Worm (Caenorhabditis elegans): ENCODE results near the gene T13G4.1.

T13G4.1 gene

DNA sequence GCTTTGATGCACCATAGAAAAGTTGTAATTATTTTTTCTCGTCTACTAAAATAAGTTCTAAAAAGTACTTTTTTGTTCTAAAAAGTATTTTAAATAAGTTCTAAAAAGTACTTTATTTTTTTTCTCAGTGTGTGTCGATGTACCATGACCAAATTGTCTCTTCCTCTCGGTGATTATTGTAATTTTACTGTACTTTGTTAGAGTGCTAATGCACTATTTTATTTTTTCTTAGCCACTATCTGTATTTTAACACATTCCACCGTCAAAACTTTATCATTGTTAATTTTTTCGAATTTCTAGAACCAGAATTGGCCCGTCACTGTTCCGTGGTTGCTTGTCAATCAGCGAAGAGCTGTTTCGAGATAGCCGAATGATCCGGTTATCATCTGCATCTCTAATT, 13.0 kb upstream of the T13G4.1 start, which contains the start of gene hot-8:
Gene hot-8, plus strand, starts transcription at position 301 of the 400 bp plus-strand sequence.
- TF ChIP-seq sea-1 (GFP tag; conservative IDR thresholded peaks at IDR 0.05): no peak
- TF ChIP-seq tra-4 (tag; optimal IDR thresholded peaks at IDR 0.05): no peak
- TF ChIP-seq scrt-1 (GFP tag; IDR thresholded peaks at IDR 0.05): no peak
- no peak for TF ChIP-seq hmg-4 (GFP tag; optimal IDR thresholded peaks at IDR 0.05)
- TF ChIP-seq hnd-1 (tag; optimal IDR thresholded peaks at IDR 0.05): no peak
- TF ChIP-seq pes-1 (GFP tag; IDR thresholded peaks at IDR 0.05): no peak
- no peak for TF ChIP-seq B0310.2 (tag; optimal IDR thresholded peaks at IDR 0.05)
- TF ChIP-seq flt-1 (GFP tag; IDR thresholded peaks at IDR 0.05): no peak
- no peak for TF ChIP-seq ama-1 (optimal IDR thresholded peaks at IDR 0.05)
- TF ChIP-seq ets-7 (tag; optimal IDR thresholded peaks at IDR 0.05): no peak
- no peak for TF ChIP-seq ceh-13 (GFP tag; optimal IDR thresholded peaks at IDR 0.05)
- TF ChIP-seq F13C5.2 (tag; optimal IDR thresholded peaks at IDR 0.05): no peak

DNA sequence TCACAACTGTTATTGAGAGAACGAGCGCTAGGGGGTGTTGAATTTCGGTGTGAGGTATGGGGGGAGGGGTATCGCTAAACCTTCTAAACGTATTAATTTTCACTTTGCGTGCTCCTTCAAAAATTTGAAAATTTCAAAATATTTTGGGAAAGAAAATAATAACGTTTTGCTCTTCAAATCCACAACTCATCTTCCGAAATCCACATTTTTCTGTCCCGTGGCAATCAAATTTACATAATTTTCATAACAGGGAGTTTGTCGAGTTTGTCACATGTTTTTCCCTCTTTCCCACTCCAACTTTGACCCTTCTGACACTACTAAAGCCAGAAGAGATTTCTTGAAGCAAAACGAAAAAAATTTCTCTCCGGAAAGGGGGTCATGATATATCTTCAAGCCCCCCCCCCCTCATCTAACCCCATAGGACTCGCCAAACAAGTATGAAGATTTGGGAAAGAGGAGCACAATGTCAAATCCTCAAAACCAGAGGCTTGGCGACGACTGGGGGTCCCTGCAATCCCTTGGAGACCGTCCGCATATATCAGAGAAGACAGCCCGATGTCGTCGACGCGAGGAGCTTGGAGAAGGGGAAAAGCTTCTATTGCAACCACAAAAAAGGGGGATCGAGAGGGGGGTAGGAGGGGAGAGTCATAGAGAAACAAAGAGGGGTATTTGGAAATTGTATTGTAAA, 11.5 kb upstream of the T13G4.1 start:
- TF ChIP-seq sea-1 (GFP tag; conservative IDR thresholded peaks at IDR 0.05) (no peak), ama-1 (optimal IDR thresholded peaks at IDR 0.05) (no peak), hmg-4 (GFP tag; optimal IDR thresholded peaks at IDR 0.05) (no peak), ets-7 (tag; optimal IDR thresholded peaks at IDR 0.05) (no peak), ceh-36 (tag; optimal IDR thresholded peaks at IDR 0.05) (no peak), tbx-37 (GFP tag; conservative IDR thresholded peaks at IDR 0.05) (no peak), flt-1 (GFP tag; IDR thresholded peaks at IDR 0.05) (no peak), tra-4 (tag; optimal IDR thresholded peaks at IDR 0.05) (no peak), aly-1 (tag; optimal IDR thresholded peaks at IDR 0.05) (no peak), ceh-13 (GFP tag; optimal IDR thresholded peaks at IDR 0.05) (no peak), scrt-1 (GFP tag; IDR thresholded peaks at IDR 0.05) (no peak), hnd-1 (tag; optimal IDR thresholded peaks at IDR 0.05) (no peak), tbx-11 (GFP tag; IDR thresholded peaks at IDR 0.05) (no peak), B0310.2 (tag; optimal IDR thresholded peaks at IDR 0.05) (no peak), hmbx-1 (tag; optimal IDR thresholded peaks at IDR 0.05) (no peak), pes-1 (GFP tag; IDR thresholded peaks at IDR 0.05) (no peak), F13C5.2 (tag; optimal IDR thresholded peaks at IDR 0.05) (no peak)

DNA sequence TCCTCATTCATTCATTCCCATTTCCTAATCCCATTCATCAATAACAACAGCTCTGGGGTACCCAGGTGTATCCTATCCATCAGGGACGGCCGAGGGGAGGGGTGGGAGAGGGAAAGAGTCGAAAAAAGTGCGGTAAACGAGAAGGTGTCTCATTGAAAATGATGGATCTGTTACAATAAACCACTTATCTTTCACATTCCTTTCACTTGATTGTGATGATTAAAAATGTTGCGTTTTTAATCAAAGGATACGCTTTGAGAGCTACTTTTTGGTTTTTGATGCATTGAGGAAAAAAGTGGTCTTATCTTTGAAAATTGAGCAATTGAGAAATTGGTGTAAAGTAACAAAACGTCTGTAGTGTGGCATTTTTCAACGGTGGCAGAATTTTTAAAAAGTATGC, 9.7 kb upstream of the T13G4.1 start:
- TF ChIP-seq pes-1 (GFP tag; IDR thresholded peaks at IDR 0.05): no peak
- TF ChIP-seq tbx-11 (GFP tag; IDR thresholded peaks at IDR 0.05): no peak
- no peak for TF ChIP-seq flt-1 (GFP tag; IDR thresholded peaks at IDR 0.05)
- TF ChIP-seq ama-1 (optimal IDR thresholded peaks at IDR 0.05): no peak
- TF ChIP-seq scrt-1 (GFP tag; IDR thresholded peaks at IDR 0.05): no peak
- no peak for TF ChIP-seq hnd-1 (tag; optimal IDR thresholded peaks at IDR 0.05)
- no peak for TF ChIP-seq tra-4 (tag; optimal IDR thresholded peaks at IDR 0.05)
- no peak for TF ChIP-seq ceh-13 (GFP tag; optimal IDR thresholded peaks at IDR 0.05)
- no peak for TF ChIP-seq ets-7 (tag; optimal IDR thresholded peaks at IDR 0.05)
- no peak for TF ChIP-seq aly-1 (tag; optimal IDR thresholded peaks at IDR 0.05)
- no peak for TF ChIP-seq ceh-36 (tag; optimal IDR thresholded peaks at IDR 0.05)
- TF ChIP-seq hmg-4 (GFP tag; optimal IDR thresholded peaks at IDR 0.05): no peak
- TF ChIP-seq F13C5.2 (tag; optimal IDR thresholded peaks at IDR 0.05): no peak
- no peak for TF ChIP-seq B0310.2 (tag; optimal IDR thresholded peaks at IDR 0.05)
- TF ChIP-seq tbx-37 (GFP tag; conservative IDR thresholded peaks at IDR 0.05): no peak
- TF ChIP-seq hmbx-1 (tag; optimal IDR thresholded peaks at IDR 0.05): no peak
- no peak for TF ChIP-seq sea-1 (GFP tag; conservative IDR thresholded peaks at IDR 0.05)

DNA sequence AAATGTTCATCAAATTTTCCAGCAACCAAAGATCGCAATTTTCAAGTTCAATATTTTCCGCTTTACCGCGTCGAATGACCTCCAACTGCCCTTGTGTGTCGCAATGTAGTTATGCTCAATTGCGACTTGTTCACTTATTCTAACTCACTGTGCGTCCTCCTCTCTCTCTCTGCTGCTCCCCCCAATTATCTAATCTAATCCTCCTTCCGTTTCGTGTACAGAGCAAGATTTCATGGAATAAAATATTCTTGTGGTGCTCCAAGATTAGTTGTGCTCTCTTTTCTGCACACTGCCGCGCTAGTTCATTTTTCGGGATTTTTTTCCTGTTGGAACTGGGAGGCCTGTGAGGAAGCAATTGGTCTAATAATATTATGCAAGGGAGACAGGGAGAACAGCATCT, 9.0 kb upstream of the T13G4.1 start:
- TF ChIP-seq ceh-13 (GFP tag; optimal IDR thresholded peaks at IDR 0.05): no peak
- no peak for TF ChIP-seq sea-1 (GFP tag; conservative IDR thresholded peaks at IDR 0.05)
- TF ChIP-seq pes-1 (GFP tag; IDR thresholded peaks at IDR 0.05): no peak
- no peak for TF ChIP-seq ceh-36 (tag; optimal IDR thresholded peaks at IDR 0.05)
- no peak for TF ChIP-seq scrt-1 (GFP tag; IDR thresholded peaks at IDR 0.05)
- no peak for TF ChIP-seq ets-7 (tag; optimal IDR thresholded peaks at IDR 0.05)
- no peak for TF ChIP-seq hmg-4 (GFP tag; optimal IDR thresholded peaks at IDR 0.05)
- TF ChIP-seq tbx-37 (GFP tag; conservative IDR thresholded peaks at IDR 0.05): no peak
- no peak for TF ChIP-seq ama-1 (optimal IDR thresholded peaks at IDR 0.05)
- no peak for TF ChIP-seq B0310.2 (tag; optimal IDR thresholded peaks at IDR 0.05)
- no peak for TF ChIP-seq tbx-11 (GFP tag; IDR thresholded peaks at IDR 0.05)
- TF ChIP-seq aly-1 (tag; optimal IDR thresholded peaks at IDR 0.05): no peak
- no peak for TF ChIP-seq tra-4 (tag; optimal IDR thresholded peaks at IDR 0.05)
- TF ChIP-seq flt-1 (GFP tag; IDR thresholded peaks at IDR 0.05): no peak
- no peak for TF ChIP-seq hmbx-1 (tag; optimal IDR thresholded peaks at IDR 0.05)

ce11 chrX:1185474-1185873, 7.5 kb upstream of the T13G4.1 start:
- no peak for TF ChIP-seq tbx-11 (GFP tag; IDR thresholded peaks at IDR 0.05)
- no peak for TF ChIP-seq hnd-1 (tag; optimal IDR thresholded peaks at IDR 0.05)
- TF ChIP-seq F13C5.2 (tag; optimal IDR thresholded peaks at IDR 0.05): no peak
- no peak for TF ChIP-seq B0310.2 (tag; optimal IDR thresholded peaks at IDR 0.05)
- no peak for TF ChIP-seq aly-1 (tag; optimal IDR thresholded peaks at IDR 0.05)
- TF ChIP-seq hmg-4 (GFP tag; optimal IDR thresholded peaks at IDR 0.05): no peak
- TF ChIP-seq ceh-36 (tag; optimal IDR thresholded peaks at IDR 0.05): no peak
- no peak for TF ChIP-seq tra-4 (tag; optimal IDR thresholded peaks at IDR 0.05)
- no peak for TF ChIP-seq ets-7 (tag; optimal IDR thresholded peaks at IDR 0.05)
- TF ChIP-seq hmbx-1 (tag; optimal IDR thresholded peaks at IDR 0.05): no peak
- no peak for TF ChIP-seq ama-1 (optimal IDR thresholded peaks at IDR 0.05)
- TF ChIP-seq flt-1 (GFP tag; IDR thresholded peaks at IDR 0.05): no peak
- no peak for TF ChIP-seq ceh-13 (GFP tag; optimal IDR thresholded peaks at IDR 0.05)
- no peak for TF ChIP-seq sea-1 (GFP tag; conservative IDR thresholded peaks at IDR 0.05)
- TF ChIP-seq tbx-37 (GFP tag; conservative IDR thresholded peaks at IDR 0.05): no peak
- TF ChIP-seq pes-1 (GFP tag; IDR thresholded peaks at IDR 0.05): no peak

- no peak for TF ChIP-seq tra-4 (tag; optimal IDR thresholded peaks at IDR 0.05)
- TF ChIP-seq aly-1 (tag; optimal IDR thresholded peaks at IDR 0.05): no peak
These were observed 1.4 kb upstream of the T13G4.1 start, which contains the start of gene T13G4.4 for ce11 chrX:1191582-1191981. T13G4.4 (minus strand) TSS chrX:1191678.

ce11 chrX:1202638-1203037, 9.7 kb downstream of the T13G4.1 start:
- TF ChIP-seq B0310.2 (tag; optimal IDR thresholded peaks at IDR 0.05) (no peak), ceh-13 (GFP tag; optimal IDR thresholded peaks at IDR 0.05) (no peak), pes-1 (GFP tag; IDR thresholded peaks at IDR 0.05) (no peak), F13C5.2 (tag; optimal IDR thresholded peaks at IDR 0.05) (no peak), sea-1 (GFP tag; conservative IDR thresholded peaks at IDR 0.05) (no peak), hmg-4 (GFP tag; optimal IDR thresholded peaks at IDR 0.05) (no peak), flt-1 (GFP tag; IDR thresholded peaks at IDR 0.05) (no peak), scrt-1 (GFP tag; IDR thresholded peaks at IDR 0.05) (no peak), ets-7 (tag; optimal IDR thresholded peaks at IDR 0.05) (no peak), hnd-1 (tag; optimal IDR thresholded peaks at IDR 0.05) (no peak), tbx-37 (GFP tag; conservative IDR thresholded peaks at IDR 0.05) (no peak), tbx-11 (GFP tag; IDR thresholded peaks at IDR 0.05) (no peak), hmbx-1 (tag; optimal IDR thresholded peaks at IDR 0.05) (no peak), ceh-36 (tag; optimal IDR thresholded peaks at IDR 0.05) (no peak), ama-1 (optimal IDR thresholded peaks at IDR 0.05) (no peak)

Measured in whole organism, early embryonic.